Fruit fly (Drosophila melanogaster) whole organism, embryonic: ENCODE measurements around the gene Nct.
A peak's percentile ranks its signal among the peaks of the same experiment; 100 is the strongest.

Experiments
- Abd-B ChIP-seq: fragments of 200-800 bp; sonication (Bioruptor generic); optimal IDR thresholded peaks from 2 replicates; lab custom pipeline; 2018; ENCODE audit warnings: missing biosample characterization, mild to moderate bottlenecking, missing genetic modification characterization, moderate library complexity
- Aef1 ChIP-seq: fragments of 200-800 bp; sonication (Bioruptor generic); IDR thresholded peaks from 3 replicates; pipeline ENCODE4 v1.3.6; 2022; ENCODE audit warnings: missing biosample characterization, missing genetic modification characterization
- Atf6 ChIP-seq: fragments of 200-800 bp; sonication (Bioruptor generic); IDR thresholded peaks from 2 replicates; pipeline ENCODE4 v1.3.6; 2022; ENCODE audit warnings: missing biosample characterization, missing genetic modification characterization
- CG10366 ChIP-seq: fragments of 200-800 bp; sonication (Bioruptor generic); IDR thresholded peaks from 2 replicates; pipeline ENCODE4 v1.3.6; 2022; ENCODE audit warnings: missing biosample characterization, missing genetic modification characterization
- CG11695 ChIP-seq: fragments of 200-800 bp; sonication (Bioruptor generic); IDR thresholded peaks from 3 replicates; pipeline ENCODE4 v1.3.6; 2022; ENCODE audit warnings: missing biosample characterization, missing genetic modification characterization
- CG12391 ChIP-seq: fragments of 200-800 bp; sonication (Bioruptor generic); optimal IDR thresholded peaks from 3 replicates; lab custom pipeline; 2018; ENCODE audit warnings: missing biosample characterization, mild to moderate bottlenecking, missing genetic modification characterization, moderate library complexity
- CG12659 ChIP-seq: fragments of 200-800 bp; sonication (Bioruptor generic); optimal IDR thresholded peaks from 3 replicates; lab custom pipeline; 2017; ENCODE audit warnings: mild to moderate bottlenecking, missing biosample characterization, missing genetic modification reagents, missing genetic modification characterization
- CG15696 ChIP-seq: fragments of 200-800 bp; sonication (Bioruptor generic); optimal IDR thresholded peaks from 2 replicates; lab custom pipeline; 2019; ENCODE audit warnings: missing biosample characterization, mild to moderate bottlenecking, missing genetic modification characterization, moderate library complexity
- CG16779 ChIP-seq: fragments of 200-800 bp; sonication (Bioruptor generic); IDR thresholded peaks from 2 replicates; pipeline ENCODE4 v1.3.6; 2022; ENCODE audit warnings: missing biosample characterization, missing genetic modification characterization
- CG2120 ChIP-seq: fragments of 200-800 bp; sonication (Bioruptor generic); optimal IDR thresholded peaks from 3 replicates; lab custom pipeline; 2016; ENCODE audit warnings: missing biosample characterization, missing genetic modification characterization
- CG30431 ChIP-seq: fragments of 200-800 bp; sonication (Bioruptor generic); optimal IDR thresholded peaks from 2 replicates; lab custom pipeline; 2017; ENCODE audit warnings: missing biosample characterization, missing genetic modification characterization
- CG32532 ChIP-seq: fragments of 200-800 bp; sonication (Bioruptor generic); IDR thresholded peaks from 2 replicates; pipeline ENCODE4 v1.3.6; 2022; ENCODE audit warnings: missing biosample characterization, missing genetic modification characterization
- CG34376 ChIP-seq: fragments of 200-800 bp; sonication (Bioruptor generic); optimal IDR thresholded peaks from 2 replicates; lab custom pipeline; 2018; ENCODE audit warnings: missing biosample characterization, mild to moderate bottlenecking, missing genetic modification characterization
- CG3847 ChIP-seq: fragments of 200-800 bp; sonication (Bioruptor generic); IDR thresholded peaks from 2 replicates; pipeline ENCODE4 v1.3.6; 2022; ENCODE audit warnings: missing biosample characterization, missing genetic modification characterization
- CG6813 ChIP-seq: fragments of 200-800 bp; sonication (Bioruptor generic); optimal IDR thresholded peaks from 2 replicates; lab custom pipeline; 2017; ENCODE audit warnings: missing biosample characterization, missing genetic modification characterization, mild to moderate bottlenecking, moderate library complexity, missing genetic modification reagents
- CG7556 ChIP-seq: fragments of 200-800 bp; sonication (Bioruptor generic); optimal IDR thresholded peaks from 2 replicates; lab custom pipeline; 2017; ENCODE audit warnings: missing biosample characterization, mild to moderate bottlenecking, missing genetic modification characterization
- CG9727 ChIP-seq: fragments of 200-800 bp; sonication (Bioruptor generic); optimal IDR thresholded peaks from 3 replicates; lab custom pipeline; 2017; ENCODE audit warnings: missing biosample characterization, mild to moderate bottlenecking, missing genetic modification characterization
- Dbx ChIP-seq: fragments of 200-800 bp; sonication (Bioruptor generic); IDR thresholded peaks from 3 replicates; pipeline ENCODE4 v1.3.6; 2022; ENCODE audit warnings: missing biosample characterization, missing genetic modification characterization
- Dek ChIP-seq: fragments of 200-800 bp; sonication (Bioruptor generic); optimal IDR thresholded peaks from 3 replicates; lab custom pipeline; 2019; ENCODE audit warnings: missing biosample characterization, mild to moderate bottlenecking, missing genetic modification characterization, moderate library complexity
- Fer2 ChIP-seq: fragments of 200-800 bp; sonication (Bioruptor generic); optimal IDR thresholded peaks from 2 replicates; lab custom pipeline; 2018; ENCODE audit warnings: missing biosample characterization, mild to moderate bottlenecking, missing genetic modification characterization, moderate library complexity
- H2.0 ChIP-seq: fragments of 200-800 bp; sonication (Bioruptor generic); IDR thresholded peaks from 2 replicates; pipeline ENCODE4 v1.3.6; 2022; ENCODE audit warnings: missing biosample characterization, missing genetic modification characterization
- Hmr ChIP-seq: fragments of 200-800 bp; sonication (Bioruptor generic); optimal IDR thresholded peaks from 3 replicates; lab custom pipeline; 2017; ENCODE audit warnings: mild to moderate bottlenecking, missing biosample characterization, missing genetic modification reagents, missing genetic modification characterization
- MBD-R2 ChIP-seq: fragments of 200-800 bp; sonication (Bioruptor generic); IDR thresholded peaks from 2 replicates; pipeline ENCODE4 v1.3.6; 2022; ENCODE audit warnings: missing biosample characterization, missing genetic modification characterization
- NK7.1 ChIP-seq: fragments of 200-800 bp; sonication (Bioruptor generic); optimal IDR thresholded peaks from 3 replicates; lab custom pipeline; 2016; ENCODE audit warnings: missing biosample characterization, missing genetic modification characterization
- Opbp ChIP-seq: fragments of 200-800 bp; sonication (Bioruptor generic); IDR thresholded peaks from 3 replicates; pipeline ENCODE4 v1.3.6; 2022; ENCODE audit warnings: missing biosample characterization, missing genetic modification characterization; ENCODE audit not compliant: partially characterized antibody
- Poxn ChIP-seq: fragments of 200-800 bp; sonication (Bioruptor generic); IDR thresholded peaks from 2 replicates; pipeline ENCODE4 v1.3.6; 2022; ENCODE audit warnings: missing biosample characterization, missing genetic modification characterization
- Xbp1 ChIP-seq: fragments of 200-800 bp; sonication (Bioruptor generic); optimal IDR thresholded peaks from 3 replicates; lab custom pipeline; 2016; ENCODE audit warnings: missing biosample characterization, mild to moderate bottlenecking, missing genetic modification characterization
- br ChIP-seq: fragments of >200 bp; optimal IDR thresholded peaks from 2 replicates; lab custom pipeline; 2017
- bsh ChIP-seq, 2 experiments: fragments of 200-800 bp; sonication (Bioruptor generic); optimal IDR thresholded peaks; 2 replicates each; lab custom pipeline; 2017 to 2018; ENCODE audit warnings: mild to moderate bottlenecking in 2 of 2, missing biosample characterization in 2 of 2, missing genetic modification characterization in 2 of 2, moderate library complexity in 1 of 2
- dimm ChIP-seq: fragments of 200-800 bp; sonication (Bioruptor generic); IDR thresholded peaks from 2 replicates; pipeline ENCODE4 v1.3.6; 2022; ENCODE audit warnings: missing biosample characterization, missing genetic modification characterization
- dpn ChIP-seq, 2 experiments: fragments of 200-800 bp; sonication (Bioruptor generic); optimal IDR thresholded peaks; 3 replicates each; lab custom pipeline; 2016; ENCODE audit warnings: missing biosample characterization in 2 of 2, missing genetic modification characterization in 2 of 2
- ewg ChIP-seq: fragments of 200-800 bp; sonication (Bioruptor generic); optimal IDR thresholded peaks from 3 replicates; lab custom pipeline; 2017; ENCODE audit warnings: mild to moderate bottlenecking, missing biosample characterization, missing genetic modification reagents, missing genetic modification characterization
- ind ChIP-seq: fragments of 200-800 bp; sonication (Bioruptor generic); optimal IDR thresholded peaks from 3 replicates; lab custom pipeline; 2016; ENCODE audit warnings: missing biosample characterization, missing genetic modification characterization
- kah ChIP-seq: fragments of 200-800 bp; sonication (Bioruptor generic); optimal IDR thresholded peaks from 2 replicates; lab custom pipeline; 2018; ENCODE audit warnings: missing biosample characterization, mild to moderate bottlenecking, missing genetic modification characterization
- odd ChIP-seq: fragments of 200-800 bp; sonication (Bioruptor generic); optimal IDR thresholded peaks from 2 replicates; lab custom pipeline; 2017; ENCODE audit warnings: missing biosample characterization, mild to moderate bottlenecking, missing genetic modification characterization
- pfk ChIP-seq: fragments of 200-800 bp; sonication (Bioruptor generic); optimal IDR thresholded peaks from 2 replicates; lab custom pipeline; 2018; ENCODE audit warnings: missing biosample characterization, mild to moderate bottlenecking, missing genetic modification characterization, moderate library complexity
- phol ChIP-seq: fragments of 200-800 bp; sonication (Bioruptor generic); optimal IDR thresholded peaks from 3 replicates; lab custom pipeline; 2018; ENCODE audit warnings: missing biosample characterization, mild to moderate bottlenecking, missing genetic modification characterization, moderate library complexity
- prd ChIP-seq, 3 experiments: fragments of >200 bp in 2 of 3; fragments of 200-800 bp in 1 of 3; sonication (Bioruptor generic) in 1 of 3; optimal IDR thresholded peaks in 2 of 3; IDR thresholded peaks in 1 of 3; 2 replicates in 2 of 3; 3 replicates in 1 of 3; pipeline versions ENCODE4 v1.3.6 to Lab custom; 2017 to 2022; ENCODE audit warnings: missing biosample characterization in 1 of 3, missing genetic modification characterization in 1 of 3
- ranshi ChIP-seq: fragments of 200-800 bp; sonication (Bioruptor generic); IDR thresholded peaks from 2 replicates; pipeline ENCODE4 v1.3.6; 2022; ENCODE audit warnings: missing biosample characterization, missing genetic modification characterization
- row ChIP-seq: fragments of 200-800 bp; sonication (Bioruptor generic); IDR thresholded peaks from 3 replicates; pipeline ENCODE4 v1.3.6; 2022; ENCODE audit warnings: missing biosample characterization, missing genetic modification characterization
- scrt ChIP-seq: fragments of 200-800 bp; sonication (Bioruptor generic); optimal IDR thresholded peaks from 2 replicates; lab custom pipeline; 2018; ENCODE audit warnings: missing biosample characterization, mild to moderate bottlenecking, missing genetic modification characterization, moderate library complexity
- sens ChIP-seq: fragments of 200-800 bp; sonication (Bioruptor generic); peaks from one replicate; lab custom pipeline; 2016; ENCODE audit warnings: missing biosample characterization, missing genetic modification characterization
- slbo ChIP-seq: fragments of 200-800 bp; sonication (Bioruptor generic); IDR thresholded peaks from 2 replicates; pipeline ENCODE4 v1.3.6; 2022; ENCODE audit warnings: missing biosample characterization, missing genetic modification characterization
- sob ChIP-seq: fragments of 200-800 bp; sonication (Bioruptor generic); IDR thresholded peaks from 2 replicates; pipeline ENCODE4 v1.3.6; 2022; ENCODE audit warnings: missing biosample characterization, missing genetic modification characterization
- tna ChIP-seq: fragments of 200-800 bp; sonication (Bioruptor generic); IDR thresholded peaks from 2 replicates; pipeline ENCODE4 v1.3.6; 2022; ENCODE audit warnings: missing biosample characterization, missing genetic modification characterization; ENCODE audit not compliant: partially characterized antibody
- wdn ChIP-seq: fragments of 200-800 bp; sonication (Bioruptor generic); IDR thresholded peaks from 2 replicates; pipeline ENCODE4 v1.3.6; 2022; ENCODE audit warnings: missing biosample characterization, missing genetic modification characterization
- zfh2 ChIP-seq: fragments of 200-800 bp; sonication (Bioruptor generic); optimal IDR thresholded peaks from 2 replicates; lab custom pipeline; 2016; ENCODE audit warnings: missing biosample characterization, missing genetic modification characterization

The Nct gene

dm6 chr3R:24863894-24864293 is 12.5 kb downstream of the Nct start:
- no peak for TF ChIP-seq br (lab: Kevin White, UChicago)
- no peak for TF ChIP-seq tna (GFP tag; lab: Robert Waterston, UW)
- peak; percentile 1 for TF ChIP-seq sens (GFP tag; lab: Kevin White, UChicago)

DNA sequence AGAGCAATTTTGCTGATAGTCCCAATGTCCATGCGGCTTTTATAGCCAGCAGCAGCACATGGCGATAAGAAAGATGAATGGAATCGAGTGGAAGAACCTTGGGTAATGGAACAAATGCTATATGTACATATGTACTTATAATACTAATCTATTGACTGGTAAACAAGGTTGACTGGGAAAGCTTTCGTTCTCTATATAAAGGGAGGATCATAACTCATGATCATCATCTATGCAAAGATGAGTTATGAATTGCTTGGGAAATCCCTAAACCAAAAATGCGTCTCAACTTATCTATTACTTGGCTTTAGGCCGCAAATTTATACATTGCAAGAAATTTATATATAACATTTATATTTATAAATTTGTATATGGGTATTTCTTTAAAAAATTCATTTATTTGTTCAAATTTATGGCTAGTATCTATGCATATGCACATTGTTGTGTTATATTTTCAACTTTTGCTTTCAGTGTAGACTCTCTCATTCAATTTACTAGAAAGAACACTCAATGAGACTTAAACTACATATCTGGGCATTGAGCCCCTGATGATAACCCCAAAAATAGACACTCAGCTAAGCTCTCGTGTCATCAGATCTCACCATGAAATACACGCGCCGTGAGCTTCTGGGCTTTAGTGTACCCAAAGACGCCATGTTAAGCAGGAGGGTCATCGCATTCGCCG is 13.5 kb downstream of the Nct start, which contains the start of the genes Srg1 and Elal:
Srg1 (minus strand) TSS at position 14 of the 682 bp plus-strand sequence.
Elal (plus strand) TSS at position 632 of the 682 bp plus-strand sequence.
- peak; percentile 68; the same call in 1 of the 2 replicates for TF ChIP-seq slbo
- no peak; the same call in 1 of the 2 replicates for TF ChIP-seq MBD-R2 (GFP tag; lab: Robert Waterston, UW)
- TF ChIP-seq CG34376 (GFP tag; lab: Kevin White, UChicago): peak; percentile 62
- peak; percentile 11; the same call in 1 of the 2 replicates for TF ChIP-seq Atf6
- peak; percentile 44 for TF ChIP-seq CG12391 (tag; lab: Kevin White, UChicago)
- no peak for TF ChIP-seq CG12659
- TF ChIP-seq kah (GFP tag; lab: Kevin White, UChicago): no peak
- TF ChIP-seq Dek (tag; lab: Kevin White, UChicago): peak; percentile 39
- TF ChIP-seq CG15696: no peak
- TF ChIP-seq CG30431 (GFP tag; lab: Kevin White, UChicago): no peak
- no peak for TF ChIP-seq Poxn (GFP tag; lab: Robert Waterston, UW)
- TF ChIP-seq CG16779 (GFP tag; lab: Robert Waterston, UW): no peak
- peak; percentile 6 for TF ChIP-seq Xbp1 (GFP tag; lab: Kevin White, UChicago)
- TF ChIP-seq Aef1 (GFP tag; lab: Robert Waterston, UW): no peak
- TF ChIP-seq CG9727 (GFP tag; lab: Kevin White, UChicago): peak; percentile 36
- no peak for TF ChIP-seq Opbp
- TF ChIP-seq bsh (GFP tag; optimal IDR thresholded peaks at IDR 0.05; lab: Kevin White, UChicago): peak in 1 of 2 experiments; percentile 22
- TF ChIP-seq ranshi (GFP tag; lab: Robert Waterston, UW): 0 out of 2 replicates have a peak, but pooled peaks have one; percentile 39
- TF ChIP-seq CG3847: peak; percentile 31; the same call in 1 of the 2 replicates
- TF ChIP-seq CG32532 (GFP tag; lab: Robert Waterston, UW): peak; percentile 53; the same call in 1 of the 2 replicates
- TF ChIP-seq CG6813 (GFP tag; lab: Kevin White, UChicago): no peak
- TF ChIP-seq sob (GFP tag; lab: Robert Waterston, UW): peak; percentile 56; the same call in 1 of the 2 replicates
- peak in 1 of 2 experiments; percentile 13 for TF ChIP-seq dpn (GFP tag; optimal IDR thresholded peaks at IDR 0.05; lab: Kevin White, UChicago)
- TF ChIP-seq CG2120 (GFP tag; lab: Kevin White, UChicago): peak; percentile 25
- peak; percentile 33; the same call in 1 of the 3 replicates for TF ChIP-seq CG11695
- TF ChIP-seq pfk (GFP tag; lab: Kevin White, UChicago): peak; percentile 30
- 0 out of 2 replicates have a peak, but pooled peaks have one; percentile 14 for TF ChIP-seq wdn (GFP tag; lab: Robert Waterston, UW)
- no peak for TF ChIP-seq H2.0 (GFP tag; lab: Robert Waterston, UW)
- TF ChIP-seq scrt: no peak
- peak; percentile 60 for TF ChIP-seq row (GFP tag; lab: Robert Waterston, UW)
- TF ChIP-seq ewg: no peak
- TF ChIP-seq Abd-B (GFP tag; lab: Kevin White, UChicago): no peak
- TF ChIP-seq CG7556: peak; percentile 33
- 0 out of 3 replicates have a peak, but pooled peaks have one; percentile 19 for TF ChIP-seq Dbx (GFP tag; lab: Robert Waterston, UW)
- TF ChIP-seq Fer2: peak; percentile 6
- TF ChIP-seq dimm (GFP tag; lab: Robert Waterston, UW): no peak
- TF ChIP-seq zfh2 (GFP tag; lab: Kevin White, UChicago): no peak
- no peak for TF ChIP-seq odd (GFP tag; lab: Kevin White, UChicago)
- peak; percentile 12 for TF ChIP-seq ind (GFP tag; lab: Kevin White, UChicago)
- no peak for TF ChIP-seq prd (optimal IDR thresholded peaks at IDR 0.05; lab: Kevin White, UChicago)
- TF ChIP-seq prd (GFP tag; IDR thresholded peaks at IDR 0.05; lab: Robert Waterston, UW): peak; percentile 61; the same call in 1 of the 3 replicates
- TF ChIP-seq phol (tag; lab: Kevin White, UChicago): peak; percentile 15
- TF ChIP-seq Hmr: peak; percentile 14
- TF ChIP-seq NK7.1 (GFP tag; lab: Kevin White, UChicago): no peak
- TF ChIP-seq CG10366 (GFP tag; lab: Robert Waterston, UW): peak; percentile 26; the same call in 1 of the 2 replicates
